Worm (Caenorhabditis elegans): ENCODE data around the gene srw-119.
"Not testable (repeated sequence)": the region's sequence is repeated elsewhere in the genome, so short reads cannot be mapped to it uniquely, and the experiment has no call there.

DNA sequence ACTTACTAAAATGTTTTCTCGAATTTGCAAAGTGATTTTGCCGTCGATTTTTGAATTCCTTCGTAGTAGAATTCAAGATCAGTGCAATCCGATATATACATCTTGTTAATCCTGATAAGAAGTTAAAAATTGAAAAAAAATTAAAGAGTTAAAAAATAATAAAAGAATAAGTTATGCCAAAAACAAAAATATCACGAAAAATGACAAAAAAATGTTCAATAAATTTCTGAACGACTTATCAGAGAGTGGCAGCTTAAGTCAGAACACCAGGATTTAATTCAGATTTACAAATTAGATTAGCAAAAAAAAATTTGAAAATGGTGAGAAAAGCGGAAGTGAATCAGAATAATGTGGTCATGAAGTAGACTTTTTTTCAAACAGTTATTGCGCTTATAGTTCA is 24.4 kb downstream of the srw-119 start, which contains the start of gene srw-123:
- not testable (repeated sequence) for TF ChIP-seq dao-5, him-1, W03F9.2 (tag; optimal IDR thresholded peaks at IDR 0.05)

Measured in whole organism, L4/young adult.